Worm (Caenorhabditis elegans) whole organism, L4/young adult: ENCODE data around the gene F13D2.1.

ENCODE experiments used
- dao-5 ChIP-seq: sonication (generic microtip); optimal IDR thresholded peaks from 2 replicates; lab custom pipeline; 2016; ENCODE audit warnings: missing genotype, missing genetic modification characterization, moderate library complexity, missing compliant biosample characterization
- him-1 ChIP-seq: sonication (generic microtip); optimal IDR thresholded peaks from 2 replicates; lab custom pipeline; 2016; ENCODE audit warnings: missing genotype, missing genetic modification reagents, missing genetic modification characterization, missing compliant biosample characterization

DNA sequence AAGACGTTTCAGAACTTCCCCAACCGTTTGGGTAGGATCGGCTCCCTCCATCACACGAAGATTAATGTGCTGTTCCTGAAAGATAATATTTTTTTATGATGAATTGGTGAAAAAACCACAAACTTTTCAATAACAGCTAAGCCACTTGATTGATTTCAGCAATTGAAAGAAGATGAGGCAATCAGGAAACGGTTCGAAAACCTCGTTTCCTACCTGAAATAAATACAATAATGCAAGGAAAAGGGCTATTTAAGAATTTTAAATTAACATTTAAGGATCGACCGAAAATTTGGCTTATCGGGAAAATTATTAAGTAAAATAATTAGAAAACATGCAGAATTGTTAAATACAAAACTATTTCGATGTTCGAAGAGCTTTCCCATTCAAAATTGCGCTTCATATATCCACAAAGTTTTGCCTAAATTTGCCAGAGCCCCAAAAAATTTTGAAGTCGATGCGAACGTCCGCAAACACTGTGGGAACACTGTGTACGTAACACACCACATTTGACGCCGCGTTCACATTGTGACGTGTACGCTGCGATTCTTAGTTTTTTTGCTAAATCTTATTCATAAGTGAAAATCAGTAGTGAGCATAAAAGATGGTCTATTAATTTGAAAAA, 33.3 kb upstream of the F13D2.1 start, which contains the start of gene C34F6.9:
- TF ChIP-seq dao-5 (tag; lab: Kevin White, UChicago) (no peak), him-1 (tag; lab: Kevin White, UChicago) (no peak)
